Fruit fly (Drosophila melanogaster) whole organism, wandering third instar larva: ENCODE data around the gene CG43407.

ENCODE experiments used
- Abd-B ChIP-seq: fragments of >200 bp; optimal IDR thresholded peaks from 2 replicates; lab custom pipeline; 2017; ENCODE audit warnings: missing biosample characterization, missing genetic modification characterization
- CG32264 ChIP-seq: fragments of 200-800 bp; sonication (Bioruptor generic); optimal IDR thresholded peaks from 2 replicates; lab custom pipeline; 2016; ENCODE audit warnings: missing biosample characterization, missing genetic modification characterization
- CG9705 ChIP-seq: fragments of 200-800 bp; sonication (Bioruptor generic); optimal IDR thresholded peaks from 2 replicates; lab custom pipeline; 2018; ENCODE audit warnings: missing biosample characterization, mild to moderate bottlenecking, missing genetic modification characterization
- CrebA ChIP-seq: fragments of 200-800 bp; sonication (Bioruptor generic); optimal IDR thresholded peaks from 2 replicates; lab custom pipeline; 2016; ENCODE audit warnings: missing biosample characterization, mild to moderate bottlenecking, missing genetic modification characterization, borderline replicate concordance
- Dfd ChIP-seq: fragments of >200 bp; optimal IDR thresholded peaks from 2 replicates; lab custom pipeline; 2017; ENCODE audit warnings: missing biosample characterization, missing genetic modification characterization
- Dif ChIP-seq: fragments of 200-275, 200-300 bp; sonication (Bioruptor generic); optimal IDR thresholded peaks from 2 replicates; lab custom pipeline; 2018; ENCODE audit warnings: missing biosample characterization, missing genetic modification characterization; ENCODE audit not compliant: partially characterized antibody
- GATAd ChIP-seq: sonication (Bioruptor generic); optimal IDR thresholded peaks from 2 replicates; lab custom pipeline; 2016; ENCODE audit warnings: missing biosample characterization, missing genetic modification characterization
- HLH106 ChIP-seq: fragments of 200-800 bp; optimal IDR thresholded peaks from 3 replicates; lab custom pipeline; 2019; ENCODE audit warnings: missing biosample characterization, mild to moderate bottlenecking, missing genetic modification characterization, moderate library complexity
- Hnf4 ChIP-seq: fragments of 200-800 bp; sonication (Bioruptor generic); optimal IDR thresholded peaks from 2 replicates; lab custom pipeline; 2016; ENCODE audit warnings: missing biosample characterization, mild to moderate bottlenecking, missing genetic modification characterization
- Hr78 ChIP-seq: fragments of >200 bp; optimal IDR thresholded peaks from 2 replicates; lab custom pipeline; 2017; ENCODE audit warnings: missing biosample characterization, missing genetic modification characterization
- Hr83 ChIP-seq: fragments of 200-300 bp; sonication (Bioruptor generic); optimal IDR thresholded peaks from 2 replicates; lab custom pipeline; 2016; ENCODE audit warnings: missing biosample characterization, mild to moderate bottlenecking, missing genetic modification characterization, moderate library complexity; ENCODE audit not compliant: poor library complexity, severe bottlenecking
- Jra ChIP-seq: sonication (Bioruptor generic); optimal IDR thresholded peaks from 2 replicates; lab custom pipeline; 2016; ENCODE audit warnings: missing biosample characterization, missing genetic modification characterization
- Mio ChIP-seq: sonication (Bioruptor generic); optimal IDR thresholded peaks from 2 replicates; lab custom pipeline; 2016; ENCODE audit warnings: missing biosample characterization, missing genetic modification characterization
- Myc ChIP-seq: fragments of >200 bp; optimal IDR thresholded peaks from 2 replicates; lab custom pipeline; 2017
- N ChIP-seq: fragments of >200 bp; optimal IDR thresholded peaks from 2 replicates; lab custom pipeline; 2018; ENCODE audit warnings: missing biosample characterization, missing external identifiers, missing genetic modification characterization
- OdsH ChIP-seq: fragments of 200-800 bp; sonication (Bioruptor generic); optimal IDR thresholded peaks from 2 replicates; lab custom pipeline; 2016; ENCODE audit warnings: missing biosample characterization, mild to moderate bottlenecking, missing genetic modification characterization
- Rel ChIP-seq, 2 experiments: fragments of 200-800 bp; sonication (Bioruptor generic) in 1 of 2; optimal IDR thresholded peaks; 2 replicates in 1 of 2; 3 replicates in 1 of 2; lab custom pipeline; 2016 to 2019; ENCODE audit warnings: mild to moderate bottlenecking in 2 of 2, missing biosample characterization in 2 of 2, missing genetic modification characterization in 2 of 2, moderate library complexity in 1 of 2
- Sp1 ChIP-seq: fragments of 200-800 bp; sonication (Bioruptor generic); optimal IDR thresholded peaks from 3 replicates; lab custom pipeline; 2019; ENCODE audit warnings: missing biosample characterization, mild to moderate bottlenecking, missing genetic modification characterization, moderate library complexity
- Vsx2 ChIP-seq: fragments of 200-300, 225-300 bp; sonication (Bioruptor generic); optimal IDR thresholded peaks from 2 replicates; lab custom pipeline; 2018; ENCODE audit warnings: missing biosample characterization, missing genetic modification characterization; ENCODE audit not compliant: partially characterized antibody
- br ChIP-seq: fragments of 200-800 bp; sonication (Bioruptor generic); optimal IDR thresholded peaks from 2 replicates; lab custom pipeline; 2016; ENCODE audit warnings: missing biosample characterization, missing genetic modification characterization
- brk ChIP-seq: fragments of 200-800 bp; sonication (Bioruptor generic); optimal IDR thresholded peaks from 2 replicates; lab custom pipeline; 2016; ENCODE audit warnings: missing biosample characterization, mild to moderate bottlenecking, missing genetic modification characterization
- dl ChIP-seq, 2 experiments: fragments of 175-275, 200-275 bp in 1 of 2; fragments of 200-275 bp in 1 of 2; sonication (Bioruptor generic); optimal IDR thresholded peaks; lab custom pipeline; 2018; ENCODE audit warnings: mild to moderate bottlenecking in 2 of 2, missing biosample characterization in 2 of 2, missing genetic modification characterization in 2 of 2, moderate library complexity in 2 of 2; ENCODE audit not compliant: partially characterized antibody in 2 of 2, insufficient read depth in 1 of 2
- dmrt93B ChIP-seq: fragments of 200-800 bp; sonication (Bioruptor generic); optimal IDR thresholded peaks from 2 replicates; lab custom pipeline; 2018; ENCODE audit warnings: missing biosample characterization, mild to moderate bottlenecking, missing genetic modification characterization
- dsf ChIP-seq: sonication (Bioruptor generic); optimal IDR thresholded peaks from 2 replicates; lab custom pipeline; 2016; ENCODE audit warnings: missing biosample characterization, missing genetic modification characterization, borderline replicate concordance
- ey ChIP-seq: fragments of 200-800 bp; sonication (Bioruptor generic); optimal IDR thresholded peaks from 2 replicates; lab custom pipeline; 2016; ENCODE audit warnings: missing biosample characterization, missing genetic modification characterization
- foxo ChIP-seq, 2 experiments: fragments of 200-800 bp; sonication (Bioruptor generic); optimal IDR thresholded peaks; 2 replicates in 1 of 2; 3 replicates in 1 of 2; lab custom pipeline; 2016 to 2017; ENCODE audit warnings: missing biosample characterization in 2 of 2, missing genetic modification characterization in 2 of 2
- fru ChIP-seq: fragments of 200-800 bp; sonication (Bioruptor generic); optimal IDR thresholded peaks from 3 replicates; lab custom pipeline; 2016; ENCODE audit warnings: missing biosample characterization, mild to moderate bottlenecking, missing genetic modification characterization
- h ChIP-seq: fragments of 200-800 bp; sonication (Bioruptor generic); optimal IDR thresholded peaks from 3 replicates; lab custom pipeline; 2016; ENCODE audit warnings: missing biosample characterization, mild to moderate bottlenecking, missing genetic modification characterization
- jim ChIP-seq: fragments of 175-275, 200-325 bp; sonication (Bioruptor generic); optimal IDR thresholded peaks from 2 replicates; lab custom pipeline; 2016; ENCODE audit warnings: missing biosample characterization, mild to moderate bottlenecking, missing genetic modification characterization
- lola ChIP-seq: fragments of >200 bp; optimal IDR thresholded peaks from 2 replicates; lab custom pipeline; 2017; ENCODE audit warnings: missing biosample characterization, missing genetic modification characterization
- pan ChIP-seq: fragments of >200 bp; optimal IDR thresholded peaks from 2 replicates; lab custom pipeline; 2017
- psq ChIP-seq: fragments of 200-800 bp; sonication (Bioruptor generic); optimal IDR thresholded peaks from 3 replicates; lab custom pipeline; 2017; ENCODE audit warnings: missing biosample characterization, mild to moderate bottlenecking, missing genetic modification characterization, moderate library complexity
- rgr ChIP-seq: fragments of 200-800 bp; sonication (Bioruptor generic); optimal IDR thresholded peaks from 3 replicates; lab custom pipeline; 2016; ENCODE audit warnings: missing biosample characterization, mild to moderate bottlenecking, missing genetic modification characterization
- sage ChIP-seq: fragments of 200-800 bp; sonication (Bioruptor generic); optimal IDR thresholded peaks from 2 replicates; lab custom pipeline; 2016; ENCODE audit warnings: missing biosample characterization, mild to moderate bottlenecking, missing genetic modification characterization
- sv ChIP-seq: fragments of 200-800 bp; sonication (Bioruptor generic); optimal IDR thresholded peaks from 3 replicates; lab custom pipeline; 2016; ENCODE audit warnings: missing biosample characterization, missing genetic modification characterization
- usp ChIP-seq: fragments of >200 bp; optimal IDR thresholded peaks from 2 replicates; lab custom pipeline; 2017; ENCODE audit warnings: missing biosample characterization, missing genetic modification characterization
- woc ChIP-seq: sonication (Bioruptor generic); optimal IDR thresholded peaks from 2 replicates; lab custom pipeline; 2016; ENCODE audit warnings: missing biosample characterization, mild to moderate bottlenecking, missing genetic modification characterization

Gene CG43407

dm6 chr3L:19040155-19040644 is 13.0 kb downstream of the CG43407 start:
- no peak for TF ChIP-seq OdsH (GFP tag; lab: Kevin White, UChicago)
- no peak for TF ChIP-seq dmrt93B (GFP tag; lab: Kevin White, UChicago)
- no peak for TF ChIP-seq Hr78
- peak; percentile 5 for TF ChIP-seq psq (GFP tag; lab: Kevin White, UChicago)
- peak; percentile 3 for TF ChIP-seq br
- TF ChIP-seq h (GFP tag; lab: Kevin White, UChicago) = peak; percentile 83
- no peak for TF ChIP-seq Rel (GFP tag; optimal IDR thresholded peaks at IDR 0.05; lab: Kevin White, UChicago)
- peak; percentile 5 for TF ChIP-seq Rel (tag; optimal IDR thresholded peaks at IDR 0.05; lab: Kevin White, UChicago)
- no peak for TF ChIP-seq Dfd (GFP tag; lab: Kevin White, UChicago)
- TF ChIP-seq, all 38 proteins: peak for 4

DNA sequence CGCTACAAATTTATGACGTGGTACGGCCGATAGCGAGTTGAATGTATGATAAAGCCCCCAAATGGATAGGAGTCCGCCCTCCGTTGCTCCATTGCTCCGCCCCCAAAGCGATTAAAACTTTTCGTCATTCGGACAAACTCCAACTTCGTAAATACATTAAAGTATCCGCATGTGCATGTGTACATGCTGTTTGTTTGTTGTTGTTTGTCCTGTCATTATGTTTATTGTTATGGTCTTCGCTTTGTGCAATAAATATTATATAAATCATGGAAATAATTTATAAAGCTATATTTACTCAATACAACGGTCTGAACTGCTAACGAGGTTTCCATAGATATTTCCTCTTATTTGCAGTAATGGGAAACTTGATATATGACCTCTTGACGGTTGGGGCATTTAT is 16.1 kb downstream of the CG43407 start:
- TF ChIP-seq jim (GFP tag; lab: Kevin White, UChicago) = no peak
- TF ChIP-seq h (GFP tag; lab: Kevin White, UChicago) = no peak
- no peak for TF ChIP-seq br
- TF ChIP-seq psq (GFP tag; lab: Kevin White, UChicago) = no peak
- TF ChIP-seq Hr78 = no peak
- no peak for TF ChIP-seq usp (GFP tag; lab: Kevin White, UChicago)
- TF ChIP-seq Dif (GFP tag; lab: Kevin White, UChicago) = no peak
- TF ChIP-seq Rel (GFP tag; optimal IDR thresholded peaks at IDR 0.05; lab: Kevin White, UChicago) = no peak
- no peak for TF ChIP-seq Rel (tag; optimal IDR thresholded peaks at IDR 0.05; lab: Kevin White, UChicago)
- TF ChIP-seq Abd-B = no peak
- TF ChIP-seq Mio (GFP tag; lab: Kevin White, UChicago) = no peak
- TF ChIP-seq rgr = no peak
- no peak for TF ChIP-seq CG9705 (GFP tag; lab: Kevin White, UChicago)
- TF ChIP-seq Jra (GFP tag; lab: Kevin White, UChicago) = no peak
- no peak for TF ChIP-seq dmrt93B (GFP tag; lab: Kevin White, UChicago)
- no peak for TF ChIP-seq GATAd (GFP tag; lab: Kevin White, UChicago)
- TF ChIP-seq dl (GFP tag; optimal IDR thresholded peaks at IDR 0.05; lab: Kevin White, UChicago; ENCODE audit: insufficient read depth in 1 of 2, partially characterized antibody in 2 of 2) = no peak

dm6 chr3L:19036119-19036518 is 17.1 kb downstream of the CG43407 start:
- TF ChIP-seq dmrt93B (GFP tag; lab: Kevin White, UChicago) = no peak
- TF ChIP-seq Hr83 (GFP tag; lab: Kevin White, UChicago) = no peak
- no peak for TF ChIP-seq dl (GFP tag; optimal IDR thresholded peaks at IDR 0.05; lab: Kevin White, UChicago; ENCODE audit: insufficient read depth in 1 of 2, partially characterized antibody in 2 of 2)
- no peak for TF ChIP-seq Hr78
- no peak for TF ChIP-seq CrebA

DNA sequence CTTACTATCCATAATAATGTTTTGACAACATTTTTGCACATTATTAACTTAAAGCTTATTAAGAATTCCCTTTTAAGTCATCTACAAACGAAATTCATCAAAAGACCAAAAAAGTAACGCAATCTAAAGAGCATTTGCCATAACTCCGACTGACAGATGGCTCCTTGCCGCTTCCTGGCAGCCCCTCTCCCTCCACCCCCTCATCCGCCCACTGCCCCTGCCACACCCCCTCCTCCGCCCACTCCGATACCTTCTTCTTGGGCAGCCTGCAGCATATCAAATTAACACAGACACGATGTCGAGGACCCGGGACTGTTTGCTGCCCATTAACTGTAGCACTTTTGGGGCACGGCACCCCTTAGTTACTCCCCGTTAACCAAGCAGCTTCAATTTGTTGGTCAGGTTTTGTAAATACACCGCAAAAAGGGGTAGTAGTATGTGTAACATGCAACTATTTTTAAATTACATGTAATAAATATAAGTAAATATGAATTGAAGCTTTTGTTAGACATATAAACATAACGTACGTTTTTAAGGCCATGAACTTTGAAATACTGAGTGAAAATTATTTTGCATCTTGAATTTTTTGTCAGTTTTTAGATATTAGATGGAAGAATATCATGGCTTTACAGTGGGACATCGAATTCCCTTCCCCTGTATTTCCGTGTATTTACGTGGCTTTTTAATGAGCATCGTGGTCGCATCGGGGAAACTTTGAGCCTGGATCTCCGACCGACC is 17.9 kb downstream of the CG43407 start:
- TF ChIP-seq N (GFP tag; lab: Kevin White, UChicago) (no peak), psq (GFP tag; lab: Kevin White, UChicago) (peak; percentile 53), CG9705 (GFP tag; lab: Kevin White, UChicago) (peak; percentile 35), Sp1 (GFP tag; lab: Kevin White, UChicago) (peak; percentile 70), CG32264 (no peak), h (GFP tag; lab: Kevin White, UChicago) (peak; percentile 57), lola (GFP tag; lab: Kevin White, UChicago) (no peak), dmrt93B (GFP tag; lab: Kevin White, UChicago) (peak; percentile 24), Hr78 (no peak), Hnf4 (no peak), dl (GFP tag; optimal IDR thresholded peaks at IDR 0.05; lab: Kevin White, UChicago; ENCODE audit: insufficient read depth in 1 of 2, partially characterized antibody in 2 of 2) (no peak), pan (no peak), HLH106 (tag; lab: Kevin White, UChicago) (peak; percentile 62), ey (GFP tag; lab: Kevin White, UChicago) (peak; percentile 44), jim (GFP tag; lab: Kevin White, UChicago) (no peak), Mio (GFP tag; lab: Kevin White, UChicago) (no peak), Rel (GFP tag; optimal IDR thresholded peaks at IDR 0.05; lab: Kevin White, UChicago) (no peak), Rel (tag; optimal IDR thresholded peaks at IDR 0.05; lab: Kevin White, UChicago) (no peak), dsf (GFP tag; lab: Kevin White, UChicago) (no peak), CrebA (no peak), brk (peak; percentile 10), Abd-B (no peak), br (peak; percentile 25), Myc (lab: Kevin White, UChicago) (no peak), GATAd (GFP tag; lab: Kevin White, UChicago) (no peak), foxo (GFP tag; optimal IDR thresholded peaks at IDR 0.05; lab: Kevin White, UChicago) (peak in 1 of 2 experiments; percentile 54), Jra (GFP tag; lab: Kevin White, UChicago) (no peak), sv (GFP tag; lab: Kevin White, UChicago) (no peak), fru (GFP tag; lab: Kevin White, UChicago) (peak; percentile 70), OdsH (GFP tag; lab: Kevin White, UChicago) (peak; percentile 53), Vsx2 (no peak), sage (GFP tag; lab: Kevin White, UChicago) (no peak), woc (GFP tag; lab: Kevin White, UChicago) (peak; percentile 28), rgr (peak; percentile 27), Dfd (GFP tag; lab: Kevin White, UChicago) (peak; percentile 68), Hr83 (GFP tag; lab: Kevin White, UChicago) (no peak)
